Fruit fly (Drosophila melanogaster): ENCODE measurements around the gene Nepl19.
A peak's percentile ranks its signal among the peaks of the same experiment; 100 is the strongest.

The Nepl19 gene

dm6 chr3R:28880066-28880842 lies at the start of gene Nepl19, which contains the start of gene Nepl20:
Gene Nepl19 (minus strand): TSS chr3R:28880122.
Gene Nepl20 (plus strand): TSS chr3R:28880792.
- peak; percentile 23 for TF ChIP-seq NC2β (GFP tag; optimal IDR thresholded peaks at IDR 0.05)
- TF ChIP-seq Hmx (GFP tag; optimal IDR thresholded peaks at IDR 0.05), result no peak
- peak; percentile 72 for TF ChIP-seq Hsf (GFP tag; optimal IDR thresholded peaks at IDR 0.05)
- peak; percentile 78 for TF ChIP-seq caup (GFP tag; optimal IDR thresholded peaks at IDR 0.05; ENCODE audit: severe bottlenecking)
- peak; percentile 91 for TF ChIP-seq Ets65A (GFP tag)
- TF ChIP-seq zen (tag; optimal IDR thresholded peaks at IDR 0.05), result peak; percentile 60
- peak; percentile 48 for TF ChIP-seq Usf (GFP tag; optimal IDR thresholded peaks at IDR 0.05)
- peak; percentile 45 for TF ChIP-seq Dad (GFP tag; optimal IDR thresholded peaks at IDR 0.05)
- TF ChIP-seq nmo (GFP tag; optimal IDR thresholded peaks at IDR 0.05), result peak; percentile 85
- TF ChIP-seq gfzf (GFP tag; optimal IDR thresholded peaks at IDR 0.05), result no peak
- peak; percentile 30; the same call in 1 of the 2 replicates for TF ChIP-seq GATAe (GFP tag; conservative IDR thresholded peaks at IDR 0.05)
- peak; percentile 75 for TF ChIP-seq CG12219 (GFP tag; optimal IDR thresholded peaks at IDR 0.05)
- no peak for TF ChIP-seq tll (GFP tag; optimal IDR thresholded peaks at IDR 0.05)
- no peak for TF ChIP-seq CG33213 (GFP tag; optimal IDR thresholded peaks at IDR 0.05)
- peak; percentile 78 for TF ChIP-seq ranshi (GFP tag; IDR thresholded peaks at IDR 0.05)
- TF ChIP-seq CG12299 (tag; optimal IDR thresholded peaks at IDR 0.05), result peak; percentile 68
- no peak for TF ChIP-seq cg (GFP tag; optimal IDR thresholded peaks at IDR 0.05)
- peak; percentile 3 for TF ChIP-seq pzg (GFP tag; optimal IDR thresholded peaks at IDR 0.05)
- TF ChIP-seq chinmo (GFP tag; IDR thresholded peaks at IDR 0.05; ENCODE audit: partially characterized antibody), result no peak
- peak; percentile 78 for TF ChIP-seq phol (tag; optimal IDR thresholded peaks at IDR 0.05)
- TF ChIP-seq gsb (GFP tag; IDR thresholded peaks at IDR 0.05), result peak; percentile 78
- peak; percentile 80 for TF ChIP-seq dmrt99B (tag; optimal IDR thresholded peaks at IDR 0.05)
- peak; percentile 71; the same call in 2 of the 3 replicates for TF ChIP-seq CG17361 (GFP tag; IDR thresholded peaks at IDR 0.05)
- TF ChIP-seq ro (GFP tag; IDR thresholded peaks at IDR 0.05), result no peak
- peak; percentile 55 for TF ChIP-seq CG1529 (GFP tag; optimal IDR thresholded peaks at IDR 0.05)
- TF ChIP-seq twi (tag; optimal IDR thresholded peaks at IDR 0.05), result peak; percentile 50
- 0 out of 3 replicates have a peak, but pooled peaks have one; percentile 38 for TF ChIP-seq sr (GFP tag; IDR thresholded peaks at IDR 0.05)
- peak; percentile 42 for TF ChIP-seq Atf-2 (GFP tag; optimal IDR thresholded peaks at IDR 0.05)
- peak; percentile 55 for TF ChIP-seq Hr3 (GFP tag; optimal IDR thresholded peaks at IDR 0.05)
- peak; percentile 71 for TF ChIP-seq Max (GFP tag; optimal IDR thresholded peaks at IDR 0.05)
- peak; percentile 46 for TF ChIP-seq corto (GFP tag; optimal IDR thresholded peaks at IDR 0.05)
- peak; percentile 61 for TF ChIP-seq CG11085 (GFP tag; IDR thresholded peaks at IDR 0.05)
- TF ChIP-seq esg (GFP tag; conservative IDR thresholded peaks at IDR 0.05), result peak; percentile 68
- TF ChIP-seq MESR4 (GFP tag; optimal IDR thresholded peaks at IDR 0.05), result peak; percentile 13
- no peak for TF ChIP-seq CG1832 (GFP tag; optimal IDR thresholded peaks at IDR 0.05)
- TF ChIP-seq CG8388 (GFP tag; optimal IDR thresholded peaks at IDR 0.05), result peak; percentile 76
- TF ChIP-seq Mrtf (GFP tag; IDR thresholded peaks at IDR 0.05), result peak; percentile 77
- TF ChIP-seq CG8281 (tag; optimal IDR thresholded peaks at IDR 0.05), result peak; percentile 37
- TF ChIP-seq Dbx (GFP tag; IDR thresholded peaks at IDR 0.05), result peak; percentile 79
- TF ChIP-seq repo (GFP tag; optimal IDR thresholded peaks at IDR 0.05), result no peak
- peak; percentile 16 for TF ChIP-seq Side (GFP tag; optimal IDR thresholded peaks at IDR 0.05)
- no peak for TF ChIP-seq CG3163 (GFP tag; optimal IDR thresholded peaks at IDR 0.05)
- TF ChIP-seq ab (GFP tag; optimal IDR thresholded peaks at IDR 0.05), result no peak
- TF ChIP-seq CG10209 (GFP tag; optimal IDR thresholded peaks at IDR 0.05), result peak; percentile 73
- TF ChIP-seq CG15269 (tag; optimal IDR thresholded peaks at IDR 0.05), result peak; percentile 79
- TF ChIP-seq Bdp1 (GFP tag; optimal IDR thresholded peaks at IDR 0.05), result peak; percentile 8
- TF ChIP-seq B-H2 (GFP tag; optimal IDR thresholded peaks at IDR 0.05), result no peak
- peak; percentile 80 for TF ChIP-seq CG10979 (tag; optimal IDR thresholded peaks at IDR 0.05)
- TF ChIP-seq Sox102F (GFP tag; optimal IDR thresholded peaks at IDR 0.05), result peak; percentile 79

Measured in whole organism, embryonic.